Fruit fly (Drosophila melanogaster): ENCODE results near the gene CG10026.
A peak's percentile ranks its signal among the peaks of the same experiment; 100 is the strongest.

The CG10026 gene

dm6 chr2L:19463405-19463804 is 9.3 kb downstream of the CG10026 start (continued):
- no peak for TF ChIP-seq Ada2b (GFP tag; IDR thresholded peaks at IDR 0.05)
- TF ChIP-seq CG11456 (GFP tag; IDR thresholded peaks at IDR 0.05) = no peak
- peak; percentile 19 for TF ChIP-seq CG18599 (GFP tag; optimal IDR thresholded peaks at IDR 0.05)
- no peak for TF ChIP-seq CG2199 (GFP tag; IDR thresholded peaks at IDR 0.05)
- no peak for TF ChIP-seq da (GFP tag; optimal IDR thresholded peaks at IDR 0.05)
- peak; percentile 33 for TF ChIP-seq CG10979 (tag; optimal IDR thresholded peaks at IDR 0.05)
- peak; percentile 12 for TF ChIP-seq CG30403 (GFP tag; optimal IDR thresholded peaks at IDR 0.05)
- TF ChIP-seq CG7556 (GFP tag; optimal IDR thresholded peaks at IDR 0.05) = peak; percentile 59
- no peak for TF ChIP-seq eyg (GFP tag; optimal IDR thresholded peaks at IDR 0.05)
- TF ChIP-seq tgo (GFP tag; IDR thresholded peaks at IDR 0.05) = no peak
- no peak for TF ChIP-seq Camta (GFP tag; optimal IDR thresholded peaks at IDR 0.05)
- TF ChIP-seq Sox100B (GFP tag; optimal IDR thresholded peaks at IDR 0.05) = peak; percentile 58
- TF ChIP-seq lola (GFP tag; optimal IDR thresholded peaks at IDR 0.05) = peak in 1 of 3 experiments; percentile 28
- no peak for TF ChIP-seq crc (GFP tag; optimal IDR thresholded peaks at IDR 0.05)
- TF ChIP-seq CG3281 (GFP tag; optimal IDR thresholded peaks at IDR 0.05) = peak; percentile 37
- no peak for TF ChIP-seq CG6813 (GFP tag; optimal IDR thresholded peaks at IDR 0.05)
- TF ChIP-seq ro (GFP tag; IDR thresholded peaks at IDR 0.05) = no peak
- peak; percentile 7 for TF ChIP-seq dmrt99B (tag; optimal IDR thresholded peaks at IDR 0.05)
- TF ChIP-seq bcd (GFP tag; optimal IDR thresholded peaks at IDR 0.05) = peak; percentile 4
- TF ChIP-seq Hmr (GFP tag; optimal IDR thresholded peaks at IDR 0.05) = no peak
- no peak for TF ChIP-seq wdn (GFP tag; IDR thresholded peaks at IDR 0.05)
- TF ChIP-seq CG12071 (GFP tag; optimal IDR thresholded peaks at IDR 0.05) = no peak
- peak; percentile 1 for TF ChIP-seq CG17385 (GFP tag; optimal IDR thresholded peaks at IDR 0.05)
- peak; percentile 8 for TF ChIP-seq CG14710 (tag; optimal IDR thresholded peaks at IDR 0.05)
- TF ChIP-seq CG9727 (GFP tag; optimal IDR thresholded peaks at IDR 0.05) = peak; percentile 31
- TF ChIP-seq Abd-B (GFP tag; optimal IDR thresholded peaks at IDR 0.05) = peak; percentile 9
- TF ChIP-seq CG2712 (tag; optimal IDR thresholded peaks at IDR 0.05) = peak; percentile 2
- no peak for TF ChIP-seq CG4820 (GFP tag; optimal IDR thresholded peaks at IDR 0.05)
- TF ChIP-seq CG11504 (tag; optimal IDR thresholded peaks at IDR 0.05) = peak; percentile 30
- peak; percentile 23 for TF ChIP-seq CG7839 (tag; optimal IDR thresholded peaks at IDR 0.05)

dm6 chr2L:19463824-19464317 is 9.8 kb downstream of the CG10026 start, which contains the start of gene tj:
TSS of gene tj (plus strand) at chr2L:19464267.
- TF ChIP-seq row (GFP tag; IDR thresholded peaks at IDR 0.05) (peak; percentile 4; the same call in 1 of the 3 replicates), sisA (GFP tag; IDR thresholded peaks at IDR 0.05) (no peak), bowl (GFP tag; IDR thresholded peaks at IDR 0.05) (no peak), Adf1 (GFP tag; IDR thresholded peaks at IDR 0.05) (peak; percentile 29; the same call in 1 of the 2 replicates), CG14441 (GFP tag; IDR thresholded peaks at IDR 0.05) (no peak), ato (GFP tag; IDR thresholded peaks at IDR 0.05; ENCODE audit: partially characterized antibody) (no peak), MBD-R2 (GFP tag; IDR thresholded peaks at IDR 0.05) (no peak), az2 (GFP tag; optimal IDR thresholded peaks at IDR 0.05) (no peak), z (GFP tag; IDR thresholded peaks at IDR 0.05) (no peak), CG12219 (GFP tag; optimal IDR thresholded peaks at IDR 0.05) (no peak), CG14014 (GFP tag; IDR thresholded peaks at IDR 0.05) (no peak), CG18764 (GFP tag; optimal IDR thresholded peaks at IDR 0.05) (no peak), Fer1 (GFP tag; optimal IDR thresholded peaks at IDR 0.05) (no peak), Stat92E (GFP tag; optimal IDR thresholded peaks at IDR 0.05) (no peak), HLH3B (GFP tag; IDR thresholded peaks at IDR 0.05) (no peak), zfh2 (GFP tag; optimal IDR thresholded peaks at IDR 0.05) (no peak), dm (GFP tag; optimal IDR thresholded peaks at IDR 0.05) (no peak), CG4820 (GFP tag; optimal IDR thresholded peaks at IDR 0.05) (no peak), Gug (GFP tag; IDR thresholded peaks at IDR 0.05) (no peak), emc (GFP tag; optimal IDR thresholded peaks at IDR 0.05) (no peak), CG11695 (GFP tag; IDR thresholded peaks at IDR 0.05) (no peak), Aef1 (GFP tag; IDR thresholded peaks at IDR 0.05) (peak; percentile 43), NfI (GFP tag; optimal IDR thresholded peaks at IDR 0.05) (no peak)
